Fruit fly (Drosophila melanogaster) whole organism, embryonic: ENCODE results near the gene CG14647.

Source experiments
- ATbp ChIP-seq: fragments of 200-800 bp; sonication (Bioruptor generic); optimal IDR thresholded peaks from 2 replicates; lab custom pipeline; 2017; ENCODE audit warnings: missing biosample characterization, mild to moderate bottlenecking, missing genetic modification characterization, missing genetic modification reagents
- CG1024 ChIP-seq: fragments of 200-800 bp; sonication (Bioruptor generic); IDR thresholded peaks from 2 replicates; pipeline ENCODE4 v1.3.6; 2022; ENCODE audit warnings: missing biosample characterization, missing genetic modification characterization
- CG11093 ChIP-seq: fragments of 200-800 bp; sonication (Bioruptor generic); IDR thresholded peaks from 3 replicates; pipeline ENCODE4 v1.3.6; 2022; ENCODE audit warnings: missing biosample characterization, missing genetic modification characterization
- CG11696 ChIP-seq: fragments of 200-800 bp; sonication (Bioruptor generic); IDR thresholded peaks from 2 replicates; pipeline ENCODE4 v1.3.6; 2022; ENCODE audit warnings: missing biosample characterization, missing genetic modification characterization
- CG14441 ChIP-seq: fragments of 200-800 bp; sonication (Bioruptor generic); IDR thresholded peaks from 2 replicates; pipeline ENCODE4 v1.3.6; 2022; ENCODE audit warnings: missing biosample characterization, missing genetic modification characterization
- CG15269 ChIP-seq: fragments of 200-800 bp; sonication (Bioruptor generic); optimal IDR thresholded peaks from 2 replicates; lab custom pipeline; 2018; ENCODE audit warnings: missing biosample characterization, mild to moderate bottlenecking, missing genetic modification characterization, moderate library complexity
- CG1602 ChIP-seq: fragments of 200-800 bp; sonication (Bioruptor generic); optimal IDR thresholded peaks from 3 replicates; lab custom pipeline; 2016; ENCODE audit warnings: missing biosample characterization, missing genetic modification characterization
- CG18011 ChIP-seq: fragments of 200-800 bp; sonication (Bioruptor generic); optimal IDR thresholded peaks from 2 replicates; lab custom pipeline; 2017; ENCODE audit warnings: missing biosample characterization, missing genetic modification characterization, mild to moderate bottlenecking, moderate library complexity, missing genotype
- CG2129 ChIP-seq: fragments of 200-800 bp; sonication (Bioruptor generic); IDR thresholded peaks from 2 replicates; pipeline ENCODE4 v1.3.6; 2022; ENCODE audit warnings: missing biosample characterization, missing genetic modification characterization; ENCODE audit not compliant: partially characterized antibody
- CG3281 ChIP-seq: fragments of 200-800 bp; sonication (Bioruptor generic); optimal IDR thresholded peaks from 3 replicates; lab custom pipeline; 2017; ENCODE audit warnings: missing biosample characterization, mild to moderate bottlenecking, missing genetic modification characterization
- CG33213 ChIP-seq: fragments of 200-800 bp; sonication (Bioruptor generic); optimal IDR thresholded peaks from 3 replicates; lab custom pipeline; 2016; ENCODE audit warnings: missing biosample characterization, missing genetic modification characterization
- CG34224 ChIP-seq: fragments of 200-800 bp; sonication (Bioruptor generic); IDR thresholded peaks from 3 replicates; pipeline ENCODE4 v1.3.6; 2022; ENCODE audit warnings: missing biosample characterization, missing genetic modification characterization; ENCODE audit not compliant: partially characterized antibody
- CG7556 ChIP-seq: fragments of 200-800 bp; sonication (Bioruptor generic); optimal IDR thresholded peaks from 2 replicates; lab custom pipeline; 2017; ENCODE audit warnings: missing biosample characterization, mild to moderate bottlenecking, missing genetic modification characterization
- CG7963 ChIP-seq: fragments of 200-800 bp; sonication (Bioruptor generic); IDR thresholded peaks from 3 replicates; pipeline ENCODE4 v1.3.6; 2022; ENCODE audit warnings: missing biosample characterization, missing genetic modification characterization; ENCODE audit not compliant: partially characterized antibody
- CG8944 ChIP-seq: fragments of 200-800 bp; sonication (Bioruptor generic); optimal IDR thresholded peaks from 3 replicates; lab custom pipeline; 2016; ENCODE audit warnings: missing biosample characterization, missing genetic modification characterization
- CG9437 ChIP-seq: fragments of 200-800 bp; sonication (Bioruptor generic); optimal IDR thresholded peaks from 2 replicates; lab custom pipeline; 2018; ENCODE audit warnings: missing biosample characterization, mild to moderate bottlenecking, missing genetic modification characterization
- CG9817 ChIP-seq: fragments of 200-800 bp; sonication (Bioruptor generic); optimal IDR thresholded peaks from 2 replicates; lab custom pipeline; 2018; ENCODE audit warnings: missing biosample characterization, mild to moderate bottlenecking, missing genetic modification characterization, moderate library complexity
- CHES-1-like ChIP-seq: fragments of 200-800 bp; sonication (Bioruptor generic); optimal IDR thresholded peaks from 2 replicates; lab custom pipeline; 2016; ENCODE audit warnings: missing biosample characterization, missing genetic modification characterization
- CkIIα-i1 ChIP-seq: fragments of 200-800 bp; sonication (Bioruptor generic); IDR thresholded peaks from 2 replicates; pipeline ENCODE4 v1.3.6; 2022; ENCODE audit warnings: missing biosample characterization, missing genetic modification characterization
- D19A ChIP-seq: fragments of 200-800 bp; optimal IDR thresholded peaks from 3 replicates; lab custom pipeline; 2019; ENCODE audit warnings: missing biosample characterization, mild to moderate bottlenecking, missing genetic modification characterization, moderate library complexity
- Doc2 ChIP-seq: fragments of 200-800 bp; sonication (Bioruptor generic); IDR thresholded peaks from 2 replicates; pipeline ENCODE4 v1.3.6; 2022; ENCODE audit warnings: missing biosample characterization, missing genetic modification characterization
- Dref ChIP-seq: fragments of 200-800 bp; sonication (Bioruptor generic); IDR thresholded peaks from 2 replicates; pipeline ENCODE4 v1.3.6; 2022; ENCODE audit warnings: missing biosample characterization, missing genetic modification characterization
- E2f1 ChIP-seq: fragments of 200-800 bp; sonication (Bioruptor generic); IDR thresholded peaks from 2 replicates; pipeline ENCODE4 v1.3.6; 2022; ENCODE audit warnings: missing biosample characterization, missing genetic modification characterization
- Fer3 ChIP-seq: fragments of 200-800 bp; sonication (Bioruptor generic); optimal IDR thresholded peaks from 2 replicates; lab custom pipeline; 2018; ENCODE audit warnings: missing biosample characterization, mild to moderate bottlenecking, missing genetic modification characterization, moderate library complexity
- H2.0 ChIP-seq: fragments of 200-800 bp; sonication (Bioruptor generic); IDR thresholded peaks from 2 replicates; pipeline ENCODE4 v1.3.6; 2022; ENCODE audit warnings: missing biosample characterization, missing genetic modification characterization
- HLH54F ChIP-seq: fragments of 200-800 bp; sonication (Bioruptor generic); optimal IDR thresholded peaks from 3 replicates; lab custom pipeline; 2016; ENCODE audit warnings: missing biosample characterization, missing genetic modification characterization
- Hsf ChIP-seq: fragments of 200-800 bp; sonication (Bioruptor generic); optimal IDR thresholded peaks from 3 replicates; lab custom pipeline; 2016; ENCODE audit warnings: missing biosample characterization, missing genetic modification characterization
- Jarid2 ChIP-seq: fragments of 200-800 bp; sonication (Bioruptor generic); optimal IDR thresholded peaks from 3 replicates; lab custom pipeline; 2017; ENCODE audit warnings: mild to moderate bottlenecking, missing biosample characterization, missing genetic modification reagents, missing genetic modification characterization
- MBD-R2 ChIP-seq: fragments of 200-800 bp; sonication (Bioruptor generic); IDR thresholded peaks from 2 replicates; pipeline ENCODE4 v1.3.6; 2022; ENCODE audit warnings: missing biosample characterization, missing genetic modification characterization
- Meics ChIP-seq: fragments of 200-800 bp; sonication (Bioruptor generic); optimal IDR thresholded peaks from 2 replicates; lab custom pipeline; 2017; ENCODE audit warnings: missing biosample characterization, mild to moderate bottlenecking, missing genetic modification characterization
- Myb ChIP-seq: fragments of 200-800 bp; sonication (Bioruptor generic); optimal IDR thresholded peaks from 2 replicates; lab custom pipeline; 2016; ENCODE audit warnings: missing biosample characterization, missing genetic modification characterization
- Neu2 ChIP-seq: fragments of 200-800 bp; sonication (Bioruptor generic); optimal IDR thresholded peaks from 3 replicates; lab custom pipeline; 2016; ENCODE audit warnings: missing biosample characterization, missing genetic modification characterization, borderline replicate concordance
- Oli ChIP-seq: fragments of 200-800 bp; sonication (Bioruptor generic); optimal IDR thresholded peaks from 2 replicates; lab custom pipeline; 2018; ENCODE audit warnings: missing biosample characterization, mild to moderate bottlenecking, missing genetic modification characterization, moderate library complexity
- Opbp ChIP-seq: fragments of 200-800 bp; sonication (Bioruptor generic); IDR thresholded peaks from 3 replicates; pipeline ENCODE4 v1.3.6; 2022; ENCODE audit warnings: missing biosample characterization, missing genetic modification characterization; ENCODE audit not compliant: partially characterized antibody
- Poxn ChIP-seq: fragments of 200-800 bp; sonication (Bioruptor generic); IDR thresholded peaks from 2 replicates; pipeline ENCODE4 v1.3.6; 2022; ENCODE audit warnings: missing biosample characterization, missing genetic modification characterization
- Xbp1 ChIP-seq: fragments of 200-800 bp; sonication (Bioruptor generic); optimal IDR thresholded peaks from 3 replicates; lab custom pipeline; 2016; ENCODE audit warnings: missing biosample characterization, mild to moderate bottlenecking, missing genetic modification characterization
- ab ChIP-seq: fragments of 200-800 bp; sonication (Bioruptor generic); optimal IDR thresholded peaks from 2 replicates; lab custom pipeline; 2016; ENCODE audit warnings: missing biosample characterization, missing genetic modification characterization
- al ChIP-seq: fragments of 200-800 bp; sonication (Bioruptor generic); IDR thresholded peaks from 2 replicates; pipeline ENCODE4 v1.3.6; 2022; ENCODE audit warnings: missing biosample characterization, missing genetic modification characterization
- dmrt11E ChIP-seq: fragments of 200-800 bp; sonication (Bioruptor generic); optimal IDR thresholded peaks from 3 replicates; lab custom pipeline; 2018; ENCODE audit warnings: missing biosample characterization, mild to moderate bottlenecking, missing genetic modification characterization, moderate library complexity
- ewg ChIP-seq: fragments of 200-800 bp; sonication (Bioruptor generic); optimal IDR thresholded peaks from 3 replicates; lab custom pipeline; 2017; ENCODE audit warnings: mild to moderate bottlenecking, missing biosample characterization, missing genetic modification reagents, missing genetic modification characterization
- kay ChIP-seq: fragments of 200-800 bp; sonication (Bioruptor generic); optimal IDR thresholded peaks from 2 replicates; lab custom pipeline; 2016; ENCODE audit warnings: missing biosample characterization, missing genetic modification characterization
- lab ChIP-seq: fragments of 200-800 bp; sonication (Bioruptor generic); optimal IDR thresholded peaks from 3 replicates; lab custom pipeline; 2017; ENCODE audit warnings: missing biosample characterization, missing genetic modification characterization, mild to moderate bottlenecking, moderate library complexity, missing genetic modification reagents
- otp ChIP-seq: fragments of 200-800 bp; sonication (Bioruptor generic); IDR thresholded peaks from 3 replicates; pipeline ENCODE4, ENCODE4 v1.3.6; 2022; ENCODE audit warnings: missing biosample characterization, missing genetic modification characterization
- p53 ChIP-seq: fragments of 200-800 bp; sonication (Bioruptor generic); optimal IDR thresholded peaks from 2 replicates; lab custom pipeline; 2016; ENCODE audit warnings: missing biosample characterization, missing genetic modification characterization
- pfk ChIP-seq: fragments of 200-800 bp; sonication (Bioruptor generic); optimal IDR thresholded peaks from 2 replicates; lab custom pipeline; 2018; ENCODE audit warnings: missing biosample characterization, mild to moderate bottlenecking, missing genetic modification characterization, moderate library complexity
- pzg ChIP-seq: fragments of 200-800 bp; sonication (Bioruptor generic); optimal IDR thresholded peaks from 3 replicates; lab custom pipeline; 2018; ENCODE audit warnings: missing biosample characterization, mild to moderate bottlenecking, missing genetic modification characterization, moderate library complexity
- tin ChIP-seq: fragments of 200-800 bp; sonication (Bioruptor generic); optimal IDR thresholded peaks from 3 replicates; lab custom pipeline; 2016; ENCODE audit warnings: missing biosample characterization, missing genetic modification characterization
- tna ChIP-seq: fragments of 200-800 bp; sonication (Bioruptor generic); IDR thresholded peaks from 2 replicates; pipeline ENCODE4 v1.3.6; 2022; ENCODE audit warnings: missing biosample characterization, missing genetic modification characterization; ENCODE audit not compliant: partially characterized antibody
- toy ChIP-seq: fragments of 200-800 bp; sonication (Bioruptor generic); IDR thresholded peaks from 2 replicates; pipeline ENCODE4 v1.3.6; 2022; ENCODE audit warnings: missing biosample characterization, missing genetic modification characterization
- tup ChIP-seq: fragments of 200-800 bp; sonication (Bioruptor generic); optimal IDR thresholded peaks from 2 replicates; lab custom pipeline; 2016; ENCODE audit warnings: missing biosample characterization, mild to moderate bottlenecking, missing genetic modification characterization, moderate library complexity
- unc-4 ChIP-seq: fragments of 200-800 bp; sonication (Bioruptor generic); IDR thresholded peaks from 2 replicates; pipeline ENCODE4 v1.3.6; 2022; ENCODE audit warnings: missing biosample characterization, missing genetic modification characterization; ENCODE audit not compliant: partially characterized antibody

The CG14647 gene

DNA sequence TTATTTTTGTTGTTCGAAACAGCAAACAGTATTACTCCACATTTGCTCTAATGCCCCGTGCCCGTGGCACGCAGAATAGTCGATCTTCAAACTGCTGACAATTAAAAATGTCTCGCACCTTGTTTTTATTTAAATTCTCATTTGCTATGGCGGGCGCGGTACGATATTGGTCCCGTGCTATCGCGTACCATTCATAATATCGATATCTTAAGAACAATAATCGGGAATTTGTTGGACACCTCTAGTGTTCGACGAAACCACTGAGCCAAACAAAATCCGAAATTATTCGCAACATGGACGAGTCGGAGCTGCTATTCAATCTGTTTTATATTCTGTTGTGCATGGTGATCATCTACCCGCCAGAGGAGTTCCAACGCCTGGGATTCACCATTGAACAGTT is 10.2 kb upstream of the CG14647 start, which contains the start of gene CG14646 (continued):
- TF ChIP-seq tna (GFP tag; lab: Robert Waterston, UW) = peak; percentile 56; the same call in 1 of the 2 replicates
- no peak for TF ChIP-seq CkIIα-i1
- no peak for TF ChIP-seq tin (GFP tag; lab: Kevin White, UChicago)
- no peak for TF ChIP-seq toy (GFP tag; lab: Robert Waterston, UW)
- TF ChIP-seq Xbp1 = no peak
- TF ChIP-seq al (GFP tag; lab: Robert Waterston, UW) = no peak
- no peak for TF ChIP-seq E2f1
- no peak for TF ChIP-seq CG8944 (GFP tag; lab: Kevin White, UChicago)
- no peak for TF ChIP-seq Hsf (GFP tag; lab: Kevin White, UChicago)
- TF ChIP-seq MBD-R2 = peak; percentile 64; the same call in 1 of the 2 replicates
- no peak for TF ChIP-seq H2.0
- no peak for TF ChIP-seq pfk
- no peak for TF ChIP-seq CG7556 (GFP tag; lab: Kevin White, UChicago)
- TF ChIP-seq CG1024 = no peak
- no peak for TF ChIP-seq CG18011
- TF ChIP-seq CG9437 (GFP tag; lab: Kevin White, UChicago) = no peak
- peak; percentile 69 for TF ChIP-seq pzg (GFP tag; lab: Kevin White, UChicago)
- no peak for TF ChIP-seq Doc2 (GFP tag; lab: Robert Waterston, UW)
- TF ChIP-seq CG11093 (GFP tag; lab: Robert Waterston, UW) = no peak
- TF ChIP-seq HLH54F (GFP tag; lab: Kevin White, UChicago) = no peak
- TF ChIP-seq Fer3 (tag; lab: Kevin White, UChicago) = no peak
- no peak for TF ChIP-seq p53
- peak; percentile 66 for TF ChIP-seq CG7963 (GFP tag; lab: Robert Waterston, UW)
- TF ChIP-seq Meics (GFP tag; lab: Kevin White, UChicago) = no peak
- TF ChIP-seq dmrt11E (tag; lab: Kevin White, UChicago) = no peak
- TF ChIP-seq CHES-1-like (GFP tag; lab: Kevin White, UChicago) = no peak
- no peak for TF ChIP-seq ewg (GFP tag; lab: Kevin White, UChicago)
- TF ChIP-seq CG3281 (GFP tag; lab: Kevin White, UChicago) = no peak
- TF ChIP-seq tup (GFP tag; lab: Kevin White, UChicago) = no peak
- TF ChIP-seq Opbp (GFP tag; lab: Robert Waterston, UW) = peak; percentile 82; the same call in 2 of the 3 replicates
- TF ChIP-seq CG15269 (tag; lab: Kevin White, UChicago) = no peak
- peak; percentile 83 for TF ChIP-seq Dref (GFP tag; lab: Robert Waterston, UW)
- no peak for TF ChIP-seq lab (GFP tag; lab: Kevin White, UChicago)
- TF ChIP-seq CG14441 (GFP tag; lab: Robert Waterston, UW) = no peak
- TF ChIP-seq CG33213 (GFP tag; lab: Kevin White, UChicago) = no peak
- TF ChIP-seq CG9817 (tag; lab: Kevin White, UChicago) = no peak
- no peak for TF ChIP-seq Poxn (GFP tag; lab: Robert Waterston, UW)
- peak; percentile 92 for TF ChIP-seq CG34224 (GFP tag; lab: Robert Waterston, UW)
- peak; percentile 94 for TF ChIP-seq unc-4 (GFP tag; lab: Robert Waterston, UW)
- TF ChIP-seq ab (GFP tag; lab: Kevin White, UChicago) = no peak
- TF ChIP-seq kay (GFP tag; lab: Kevin White, UChicago) = no peak
- TF ChIP-seq CG11696 (GFP tag; lab: Robert Waterston, UW) = no peak
- TF ChIP-seq CG1602 (GFP tag; lab: Kevin White, UChicago) = no peak
- TF ChIP-seq Jarid2 (GFP tag; lab: Kevin White, UChicago) = no peak
- no peak for TF ChIP-seq Oli (tag; lab: Kevin White, UChicago)
- TF ChIP-seq D19A (tag; lab: Kevin White, UChicago) = no peak
- TF ChIP-seq Myb = peak; percentile 15
- no peak for TF ChIP-seq otp
- no peak for TF ChIP-seq ATbp (GFP tag; lab: Kevin White, UChicago)
- no peak for TF ChIP-seq Neu2 (GFP tag; lab: Kevin White, UChicago)
- peak; percentile 72 for TF ChIP-seq CG2129
